Fruit fly (Drosophila melanogaster): Measurements from ENCODE around the gene Acsf2.
A peak's percentile ranks its signal among the peaks of the same experiment; 100 is the strongest.

Gene Acsf2

DNA sequence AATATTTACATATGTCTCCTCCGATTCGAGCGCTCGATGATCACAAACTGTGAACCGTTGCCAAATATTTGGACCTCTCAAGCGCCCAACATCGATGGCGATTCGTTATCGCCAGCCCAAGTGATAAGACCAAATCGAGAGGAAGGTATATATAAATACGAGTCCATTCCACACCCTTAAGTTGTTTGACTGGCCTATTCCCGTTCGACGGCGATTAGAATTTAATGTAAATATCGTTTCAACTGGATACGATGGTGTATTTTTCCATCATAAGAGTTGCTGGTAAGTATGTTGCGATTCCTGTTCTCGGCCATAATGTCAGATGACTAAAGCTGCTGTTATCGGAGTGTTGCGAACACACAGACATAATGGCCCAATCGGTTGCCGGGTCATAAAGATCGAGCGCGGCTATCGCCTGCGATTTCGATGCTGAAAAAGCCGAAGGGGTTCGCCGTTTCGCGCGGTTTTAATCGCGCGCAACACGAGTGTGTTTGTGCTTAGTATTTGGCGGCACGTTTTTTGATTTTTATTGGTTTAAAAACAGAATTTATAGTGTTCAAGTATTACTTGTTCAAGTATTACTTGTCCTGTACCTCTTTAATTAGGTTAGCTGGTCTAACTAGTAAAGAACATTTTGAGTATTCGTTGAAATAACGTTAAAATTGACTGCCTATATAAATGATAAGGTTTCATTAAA, 3.9 kb downstream of the Acsf2 start, which contains the start of gene fusl (continued):
- TF ChIP-seq CG3995 (GFP tag; optimal IDR thresholded peaks at IDR 0.05) = peak; percentile 56
- TF ChIP-seq sd (tag; optimal IDR thresholded peaks at IDR 0.05) = peak; percentile 59
- TF ChIP-seq dmrt99B (tag; optimal IDR thresholded peaks at IDR 0.05) = peak; percentile 1
- peak; percentile 3 for TF ChIP-seq Med (GFP tag)
- TF ChIP-seq CG13894 (tag; optimal IDR thresholded peaks at IDR 0.05) = peak; percentile 98
- peak; percentile 70 for TF ChIP-seq sens (GFP tag)
- peak; percentile 99 for TF ChIP-seq CG8359 (GFP tag; optimal IDR thresholded peaks at IDR 0.05; ENCODE audit: borderline replicate concordance)
- TF ChIP-seq nerfin-1 (tag; optimal IDR thresholded peaks at IDR 0.05) = no peak
- TF ChIP-seq abd-A (tag; optimal IDR thresholded peaks at IDR 0.05) = peak; percentile 0
- TF ChIP-seq CG6813 (GFP tag; optimal IDR thresholded peaks at IDR 0.05) = peak; percentile 38
- peak; percentile 22 for TF ChIP-seq CG10543 (GFP tag; optimal IDR thresholded peaks at IDR 0.05)
- peak; percentile 24 for TF ChIP-seq oc (tag; optimal IDR thresholded peaks at IDR 0.05)
- peak; percentile 28 for TF ChIP-seq CG2202 (tag; optimal IDR thresholded peaks at IDR 0.05)
- TF ChIP-seq kay (GFP tag; optimal IDR thresholded peaks at IDR 0.05) = no peak
- peak; percentile 41 for TF ChIP-seq CG3407 (GFP tag; optimal IDR thresholded peaks at IDR 0.05)
- TF ChIP-seq schlank (tag; optimal IDR thresholded peaks at IDR 0.05) = no peak
- peak; percentile 78 for TF ChIP-seq sug (tag; optimal IDR thresholded peaks at IDR 0.05)
- TF ChIP-seq ATbp (GFP tag; optimal IDR thresholded peaks at IDR 0.05) = peak; percentile 54
- TF ChIP-seq CG4282 (GFP tag; optimal IDR thresholded peaks at IDR 0.05) = no peak
- peak; percentile 68 for TF ChIP-seq cwo (GFP tag; optimal IDR thresholded peaks at IDR 0.05)
- peak; percentile 13; the same call in 1 of the 2 replicates for TF ChIP-seq CG32767 (GFP tag; IDR thresholded peaks at IDR 0.05)
- peak in 1 of 2 experiments; percentile 30 for TF ChIP-seq Pdp1 (GFP tag; optimal IDR thresholded peaks at IDR 0.05)
- TF ChIP-seq NFAT (GFP tag; IDR thresholded peaks at IDR 0.05) = peak; percentile 13; the same call in 1 of the 2 replicates
- peak; percentile 22 for TF ChIP-seq CG12769 (tag; optimal IDR thresholded peaks at IDR 0.05)
- no peak for TF ChIP-seq Sin3A (optimal IDR thresholded peaks at IDR 0.05)
- TF ChIP-seq bsh (GFP tag; optimal IDR thresholded peaks at IDR 0.05) = peak in 1 of 2 experiments; percentile 18
- no peak for TF ChIP-seq CG12071 (GFP tag; optimal IDR thresholded peaks at IDR 0.05)
- no peak for TF ChIP-seq CG12219 (GFP tag; optimal IDR thresholded peaks at IDR 0.05)
- TF ChIP-seq Deaf1 (tag; optimal IDR thresholded peaks at IDR 0.05) = peak; percentile 89
- peak; percentile 59 for TF ChIP-seq exex (tag; optimal IDR thresholded peaks at IDR 0.05)
- no peak for TF ChIP-seq D19B (GFP tag; optimal IDR thresholded peaks at IDR 0.05)
- no peak for TF ChIP-seq Awh (GFP tag; IDR thresholded peaks at IDR 0.05)
- peak in 1 of 2 experiments; percentile 7 for TF ChIP-seq Eip74EF (GFP tag; optimal IDR thresholded peaks at IDR 0.05)
- peak in 1 of 2 experiments; percentile 41 for TF ChIP-seq Hr78 (GFP tag; optimal IDR thresholded peaks at IDR 0.05)
- TF ChIP-seq CG4707 (GFP tag; optimal IDR thresholded peaks at IDR 0.05) = peak; percentile 21
- peak; percentile 7 for TF ChIP-seq CG18599 (GFP tag; optimal IDR thresholded peaks at IDR 0.05)
- TF ChIP-seq CG15514 (GFP tag; optimal IDR thresholded peaks at IDR 0.05) = no peak
- peak; percentile 21 for TF ChIP-seq CG2875 (GFP tag; optimal IDR thresholded peaks at IDR 0.05)
- 0 out of 2 replicates have a peak, but pooled peaks have one; percentile 25 for TF ChIP-seq CG1024 (GFP tag; IDR thresholded peaks at IDR 0.05)
- TF ChIP-seq Asciz (GFP tag; optimal IDR thresholded peaks at IDR 0.05) = peak; percentile 15

All from whole organism, embryonic.